Worm (Caenorhabditis elegans) whole organism, late embryonic: ENCODE measurements around the gene nhr-68.

Source experiments
- C08G9.2 ChIP-seq: sonication (generic microtip); optimal IDR thresholded peaks from 2 replicates; lab custom pipeline; 2016; ENCODE audit warnings: mild to moderate bottlenecking, missing genetic modification characterization, moderate library complexity, missing compliant biosample characterization
- ama-1 ChIP-seq: fragments of 150-350 bp; optimal IDR thresholded peaks from 2 replicates; lab custom pipeline; 2014
- ceh-45 ChIP-seq: fragments of 200-800 bp; sonication (Bioruptor generic); IDR thresholded peaks from 2 replicates; pipeline ENCODE4 v1.3.6; 2022; ENCODE audit warnings: missing genetic modification reagents, missing genetic modification characterization, missing compliant biosample characterization
- ets-4 ChIP-seq: sonication (generic microtip); optimal IDR thresholded peaks from 2 replicates; lab custom pipeline; 2016; ENCODE audit warnings: missing genetic modification characterization, missing compliant biosample characterization
- fkh-10 ChIP-seq: fragments of 150-350 bp; optimal IDR thresholded peaks from 2 replicates; lab custom pipeline; 2014; ENCODE audit warnings: missing biosample characterization, missing genetic modification reagents, missing genetic modification characterization
- hlh-8 ChIP-seq: sonication (generic microtip); optimal IDR thresholded peaks from 2 replicates; lab custom pipeline; 2016; ENCODE audit warnings: missing genotype, missing genetic modification characterization, missing compliant biosample characterization
- nhr-232 ChIP-seq: sonication (generic microtip); optimal IDR thresholded peaks from 2 replicates; lab custom pipeline; 2016; ENCODE audit warnings: missing genetic modification characterization, missing compliant biosample characterization
- pat-9 ChIP-seq: fragments of 200-800 bp; sonication (Bioruptor generic); optimal IDR thresholded peaks from 2 replicates; lab custom pipeline; 2018; ENCODE audit warnings: mild to moderate bottlenecking, missing genetic modification characterization, moderate library complexity, missing compliant biosample characterization
- pha-2 ChIP-seq: sonication (generic microtip); optimal IDR thresholded peaks from 2 replicates; lab custom pipeline; 2017; ENCODE audit warnings: mild to moderate bottlenecking, missing genetic modification characterization, missing compliant biosample characterization
- sdc-2 ChIP-seq: sonication (generic microtip); optimal IDR thresholded peaks from 2 replicates; lab custom pipeline; 2016; ENCODE audit warnings: missing genotype, missing genetic modification characterization, missing compliant biosample characterization
- zip-5 ChIP-seq: sonication (generic microtip); optimal IDR thresholded peaks from 2 replicates; lab custom pipeline; 2016; ENCODE audit warnings: missing genetic modification characterization, missing compliant biosample characterization

DNA sequence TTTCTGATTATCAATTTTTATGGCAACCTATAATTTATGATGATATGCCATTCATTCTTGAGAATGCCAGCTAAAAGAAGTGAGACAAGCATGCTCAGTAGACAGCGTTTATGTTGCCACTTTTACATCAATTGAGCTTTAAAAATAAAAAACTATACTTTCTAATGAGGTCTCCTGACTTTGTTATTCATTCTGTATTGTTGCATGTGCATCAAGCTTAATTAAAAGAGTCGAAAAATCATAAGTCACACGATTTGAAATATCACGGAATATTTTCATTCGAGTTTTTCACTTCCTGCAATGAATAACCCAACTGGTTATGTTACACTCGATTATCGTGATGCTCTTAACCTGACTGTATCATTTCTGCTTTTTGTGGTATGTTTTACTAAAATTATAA lies 10.6 kb upstream of the nhr-68 start, which contains the start of gene srx-86:
- TF ChIP-seq ama-1 (lab: Kevin White, UChicago) (no peak), C08G9.2 (tag; lab: Kevin White, UChicago) (no peak), ets-4 (tag; lab: Kevin White, UChicago) (no peak), nhr-232 (tag; lab: Kevin White, UChicago) (no peak), ceh-45 (GFP tag; lab: Robert Waterston, UW) (no peak), pat-9 (no peak), fkh-10 (GFP tag; lab: Kevin White, UChicago) (no peak), sdc-2 (tag; lab: Kevin White, UChicago) (no peak), zip-5 (tag; lab: Kevin White, UChicago) (no peak), hlh-8 (tag; lab: Kevin White, UChicago) (no peak), pha-2 (no peak)
